Fruit fly (Drosophila melanogaster) S2 (cell line): Measurements from ENCODE around the gene Crz.

Experiments used
- CG8478 ChIP-seq: fragments of >200 bp; optimal IDR thresholded peaks from 2 replicates; lab custom pipeline; 2018
- CTCF ChIP-seq, 2 experiments: fragments of >200 bp; optimal IDR thresholded peaks; 2 replicates each; lab custom pipeline; 2018

dm6 chr3R:14315912-14316444 lies 1.3 kb downstream of the Crz start, which contains the start of gene Set8:
- TF ChIP-seq CG8478 (lab: Kevin White, UChicago), result no peak
- TF ChIP-seq CTCF (optimal IDR thresholded peaks at IDR 0.05; lab: Kevin White, UChicago), result no peak
